Worm (Caenorhabditis elegans) whole organism, L1 larva: ENCODE data around the gene nspc-20.

ENCODE experiments used
- aly-2 ChIP-seq: fragments of 150-350 bp; optimal IDR thresholded peaks from 2 replicates; lab custom pipeline; 2014; ENCODE audit warnings: missing biosample characterization, missing genetic modification characterization
- ama-1 ChIP-seq: fragments of 150-350 bp; optimal IDR thresholded peaks from 2 replicates; lab custom pipeline; 2014
- blmp-1 ChIP-seq: fragments of 150-350 bp; optimal IDR thresholded peaks from 2 replicates; lab custom pipeline; 2014; ENCODE audit warnings: missing biosample characterization, missing genetic modification characterization
- ceh-63 ChIP-seq: fragments of 200-800 bp; sonication (Bioruptor generic); optimal IDR thresholded peaks from 2 replicates; lab custom pipeline; 2018; ENCODE audit warnings: mild to moderate bottlenecking, missing genetic modification characterization, missing compliant biosample characterization
- ceh-8 ChIP-seq: fragments of 200-800 bp; sonication (Bioruptor generic); optimal IDR thresholded peaks from 2 replicates; lab custom pipeline; 2018; ENCODE audit warnings: mild to moderate bottlenecking, missing genetic modification characterization, moderate library complexity, missing compliant biosample characterization
- ceh-82 ChIP-seq, 3 experiments: fragments of 150-350 bp in 1 of 3; sonication (generic microtip) in 2 of 3; optimal IDR thresholded peaks; 2 replicates each; lab custom pipeline; 2014 to 2017; ENCODE audit warnings: missing biosample characterization in 3 of 3, missing genetic modification characterization in 3 of 3
- ceh-88 ChIP-seq: fragments of 200-800 bp; sonication (Bioruptor generic); IDR thresholded peaks from 2 replicates; pipeline ENCODE4 v1.3.6; 2022; ENCODE audit warnings: missing genetic modification characterization, missing compliant biosample characterization
- ces-1 ChIP-seq: fragments of 150-350 bp; optimal IDR thresholded peaks from 2 replicates; lab custom pipeline; 2014; ENCODE audit warnings: missing biosample characterization, missing genetic modification reagents, missing genetic modification characterization
- dsc-1 ChIP-seq: sonication (generic microtip); optimal IDR thresholded peaks from 2 replicates; lab custom pipeline; 2016; ENCODE audit warnings: mild to moderate bottlenecking, missing genetic modification characterization, missing compliant biosample characterization
- efl-1 ChIP-seq, 4 experiments: fragments of 150-350 bp; optimal IDR thresholded peaks in 3 of 4; peaks in 1 of 4; 1 replicate in 1 of 4; 2 replicates in 3 of 4; lab custom pipeline; 2014; ENCODE audit warnings: missing biosample characterization in 2 of 4, missing genetic modification characterization in 2 of 4, missing genetic modification reagents in 2 of 4
- efl-3 ChIP-seq: fragments of 200-800 bp; sonication (Bioruptor generic); optimal IDR thresholded peaks from 2 replicates; lab custom pipeline; 2018; ENCODE audit warnings: mild to moderate bottlenecking, missing genetic modification characterization, missing compliant biosample characterization
- egl-13 ChIP-seq: sonication (generic microtip); optimal IDR thresholded peaks from 2 replicates; lab custom pipeline; 2016; ENCODE audit warnings: missing genotype, missing genetic modification reagents, missing genetic modification characterization, missing compliant biosample characterization
- egl-27 ChIP-seq, 2 experiments: fragments of 150-350 bp in 1 of 2; sonication (generic microtip); optimal IDR thresholded peaks; 3 replicates each; lab custom pipeline; 2017 to 2018; ENCODE audit warnings: missing biosample characterization in 2 of 2, missing genetic modification characterization in 2 of 2, missing genetic modification reagents in 2 of 2
- elt-2 ChIP-seq: sonication (generic microtip); optimal IDR thresholded peaks from 2 replicates; lab custom pipeline; 2016; ENCODE audit warnings: missing genetic modification characterization, mild to moderate bottlenecking, inconsistent platforms, missing compliant biosample characterization, missing genetic modification reagents
- fkh-10 ChIP-seq: sonication (generic microtip); optimal IDR thresholded peaks from 2 replicates; lab custom pipeline; 2017; ENCODE audit warnings: missing biosample characterization, missing genetic modification reagents, missing genetic modification characterization
- fkh-4 ChIP-seq: sonication (generic microtip); optimal IDR thresholded peaks from 2 replicates; lab custom pipeline; 2016; ENCODE audit warnings: missing compliant biosample characterization, missing genetic modification characterization, borderline replicate concordance
- grh-1 ChIP-seq: fragments of 200-800 bp; sonication (Bioruptor generic); IDR thresholded peaks from 2 replicates; pipeline ENCODE4 v1.3.6; 2022; ENCODE audit warnings: missing genetic modification reagents, missing genetic modification characterization, missing compliant biosample characterization
- hlh-17 ChIP-seq: fragments of 200-800 bp; sonication (Bioruptor generic); optimal IDR thresholded peaks from 2 replicates; lab custom pipeline; 2018; ENCODE audit warnings: missing genetic modification characterization, mild to moderate bottlenecking, missing compliant biosample characterization, moderate library complexity, borderline replicate concordance
- hlh-4 ChIP-seq: sonication (generic microtip); optimal IDR thresholded peaks from 2 replicates; lab custom pipeline; 2016; ENCODE audit warnings: mild to moderate bottlenecking, missing genetic modification characterization, missing compliant biosample characterization
- hpl-2 ChIP-seq: fragments of 150-350 bp; optimal IDR thresholded peaks from 2 replicates; lab custom pipeline; 2014; ENCODE audit warnings: missing biosample characterization, missing genetic modification reagents, missing genetic modification characterization
- isw-1 ChIP-seq: fragments of 200-800 bp; sonication (Bioruptor generic); IDR thresholded peaks from 2 replicates; pipeline ENCODE4 v1.3.6; 2022; ENCODE audit warnings: missing genetic modification characterization, missing compliant biosample characterization
- jun-1 ChIP-seq: fragments of 150-350 bp; optimal IDR thresholded peaks from 2 replicates; lab custom pipeline; 2014; ENCODE audit warnings: missing biosample characterization, missing genetic modification reagents, missing genetic modification characterization
- lin-13 ChIP-seq: fragments of 150-350 bp; optimal IDR thresholded peaks from 2 replicates; lab custom pipeline; 2014; ENCODE audit warnings: missing biosample characterization, missing genetic modification reagents, missing genetic modification characterization
- lin-14 ChIP-seq: fragments of 200-800 bp; sonication (Bioruptor generic); optimal IDR thresholded peaks from 2 replicates; lab custom pipeline; 2018; ENCODE audit warnings: mild to moderate bottlenecking, missing genetic modification characterization, moderate library complexity, missing compliant biosample characterization
- lin-15B ChIP-seq: fragments of 150-350 bp; sonication (generic microtip); optimal IDR thresholded peaks from 3 replicates; lab custom pipeline; 2014; ENCODE audit warnings: missing biosample characterization, missing genetic modification characterization
- lin-35 ChIP-seq, 2 experiments: fragments of 150-350 bp; optimal IDR thresholded peaks; 2 replicates each; lab custom pipeline; 2014; ENCODE audit warnings: missing biosample characterization in 2 of 2, missing genetic modification characterization in 2 of 2, missing genetic modification reagents in 2 of 2
- lsy-2 ChIP-seq, 2 experiments: fragments of 150-350 bp; optimal IDR thresholded peaks; 2 replicates each; lab custom pipeline; 2014; ENCODE audit warnings: missing biosample characterization in 2 of 2, missing genetic modification characterization in 2 of 2
- mep-1 ChIP-seq: fragments of 150-350 bp; optimal IDR thresholded peaks from 2 replicates; lab custom pipeline; 2014; ENCODE audit warnings: missing biosample characterization, missing genetic modification characterization
- nhr-11 ChIP-seq: fragments of 150-350 bp; optimal IDR thresholded peaks from 2 replicates; lab custom pipeline; 2014; ENCODE audit warnings: missing biosample characterization, missing genetic modification characterization
- nhr-12 ChIP-seq: sonication (generic microtip); optimal IDR thresholded peaks from 2 replicates; lab custom pipeline; 2017; ENCODE audit warnings: missing biosample characterization, missing genetic modification characterization
- nhr-19 ChIP-seq: fragments of 200-800 bp; sonication (Bioruptor generic); conservative IDR thresholded peaks from 2 replicates; pipeline ENCODE4 v1.3.6; 2022; ENCODE audit warnings: missing genetic modification characterization, missing compliant biosample characterization
- nhr-76 ChIP-seq: sonication (generic microtip); optimal IDR thresholded peaks from 2 replicates; lab custom pipeline; 2017; ENCODE audit warnings: missing biosample characterization, missing genetic modification characterization
- nhr-77 ChIP-seq: fragments of 150-350 bp; optimal IDR thresholded peaks from 2 replicates; lab custom pipeline; 2014; ENCODE audit warnings: missing biosample characterization, missing genetic modification characterization
- nhr-85 ChIP-seq: sonication (generic microtip); peaks from one replicate; lab custom pipeline; 2016; ENCODE audit warnings: missing genetic modification characterization, inconsistent platforms, missing compliant biosample characterization
- pax-3 ChIP-seq: fragments of 200-800 bp; sonication (Bioruptor generic); optimal IDR thresholded peaks from 2 replicates; lab custom pipeline; 2018; ENCODE audit warnings: mild to moderate bottlenecking, missing genetic modification characterization, moderate library complexity, missing compliant biosample characterization
- pqm-1 ChIP-seq: sonication (generic microtip); optimal IDR thresholded peaks from 3 replicates; lab custom pipeline; 2017; ENCODE audit warnings: missing biosample characterization, missing genetic modification characterization
- rnt-1 ChIP-seq: sonication (generic microtip); optimal IDR thresholded peaks from 2 replicates; lab custom pipeline; 2016; ENCODE audit warnings: mild to moderate bottlenecking, missing genetic modification characterization, moderate library complexity, missing compliant biosample characterization
- skn-1 ChIP-seq: fragments of 150-350 bp; optimal IDR thresholded peaks from 2 replicates; lab custom pipeline; 2014; ENCODE audit warnings: missing biosample characterization, missing genetic modification characterization
- snu-23 ChIP-seq: sonication (generic microtip); optimal IDR thresholded peaks from 2 replicates; lab custom pipeline; 2016; ENCODE audit warnings: missing genetic modification characterization, missing compliant biosample characterization
- swsn-7 ChIP-seq: sonication (generic microtip); optimal IDR thresholded peaks from 2 replicates; lab custom pipeline; 2016; ENCODE audit warnings: missing genetic modification characterization, missing compliant biosample characterization
- tbx-2 ChIP-seq: sonication (generic microtip); optimal IDR thresholded peaks from 2 replicates; lab custom pipeline; 2016; ENCODE audit warnings: missing genetic modification characterization, missing compliant biosample characterization
- unc-130 ChIP-seq: fragments of 150-350 bp; optimal IDR thresholded peaks from 2 replicates; lab custom pipeline; 2017; ENCODE audit warnings: missing biosample characterization, missing genetic modification characterization, inconsistent platforms
- unc-30 ChIP-seq: sonication (generic microtip); optimal IDR thresholded peaks from 2 replicates; lab custom pipeline; 2017; ENCODE audit warnings: missing biosample characterization, missing genetic modification characterization
- unc-62 ChIP-seq: fragments of 150-350 bp; optimal IDR thresholded peaks from 2 replicates; lab custom pipeline; 2014; ENCODE audit warnings: missing biosample characterization, missing genetic modification reagents, missing genetic modification characterization
- unc-86 ChIP-seq: sonication (generic microtip); optimal IDR thresholded peaks from 2 replicates; lab custom pipeline; 2016; ENCODE audit warnings: missing genetic modification characterization, missing compliant biosample characterization
- unc-98 ChIP-seq: fragments of 200-800 bp; sonication (Bioruptor generic); IDR thresholded peaks from 2 replicates; pipeline ENCODE4 v1.3.6; 2022; ENCODE audit warnings: missing genetic modification characterization, missing compliant biosample characterization
- xbp-1 ChIP-seq: sonication (generic microtip); optimal IDR thresholded peaks from 2 replicates; lab custom pipeline; 2016; ENCODE audit warnings: missing genetic modification characterization, missing compliant biosample characterization
- zag-1 ChIP-seq: fragments of 150-350 bp; optimal IDR thresholded peaks from 2 replicates; lab custom pipeline; 2014; ENCODE audit warnings: missing biosample characterization, missing genetic modification characterization
- zip-4 ChIP-seq: fragments of 200-800 bp; sonication (Bioruptor generic); optimal IDR thresholded peaks from 2 replicates; lab custom pipeline; 2018; ENCODE audit warnings: mild to moderate bottlenecking, missing genetic modification characterization, moderate library complexity, missing compliant biosample characterization
- ztf-11 ChIP-seq, 2 experiments: sonication (generic microtip); optimal IDR thresholded peaks; 2 replicates each; lab custom pipeline; 2016 to 2017; ENCODE audit warnings: missing genetic modification characterization in 2 of 2, missing biosample characterization in 1 of 2, missing compliant biosample characterization in 1 of 2

Gene nspc-20

DNA sequence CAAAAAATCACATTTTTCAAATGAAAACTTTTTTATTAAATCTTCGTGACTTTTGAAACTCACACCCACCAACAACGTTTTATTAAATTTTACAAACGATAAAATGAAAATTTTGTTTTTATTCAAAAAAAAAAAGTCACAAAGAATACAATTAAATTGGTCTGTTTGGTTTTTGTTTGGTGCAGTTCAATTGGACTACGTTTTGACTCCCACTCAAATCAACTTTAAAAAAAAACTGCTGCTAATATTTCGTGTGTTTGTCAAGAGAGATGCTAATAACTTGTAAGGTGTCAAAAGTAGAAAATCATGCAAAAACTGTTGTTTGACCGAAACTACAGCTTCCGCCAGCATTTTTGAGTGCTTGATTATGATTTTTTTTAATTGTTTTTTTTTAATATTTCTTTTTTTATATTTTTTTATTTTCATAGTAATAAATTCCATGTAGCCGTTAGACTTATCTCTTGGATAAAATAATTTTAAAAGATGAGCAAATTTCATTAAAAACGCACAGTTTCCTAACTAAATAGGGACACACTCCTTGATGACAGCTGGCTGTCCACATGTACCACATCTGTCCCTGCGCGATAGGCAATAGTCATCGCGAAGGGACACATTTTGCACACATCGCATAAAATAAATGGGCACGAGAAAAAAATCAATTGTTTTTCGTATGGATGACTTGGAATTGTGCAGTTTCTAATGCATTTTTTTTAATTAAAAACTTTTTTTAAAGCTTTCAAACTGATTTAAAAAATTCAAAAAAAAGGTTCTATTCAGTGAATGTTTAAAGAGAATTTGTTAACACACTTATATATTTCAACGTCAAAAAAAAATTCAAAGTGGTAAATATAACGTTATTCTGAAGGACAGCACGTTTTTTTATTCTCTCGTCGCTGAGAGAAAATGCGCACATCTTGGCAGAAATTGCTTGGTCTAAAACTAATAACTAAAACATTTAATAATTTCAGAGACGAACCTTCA is 4.4 kb downstream of the nspc-20 start (continued):
- TF ChIP-seq lin-14 (GFP tag; lab: Kevin White, UChicago) (peak; percentile 99), fkh-10 (GFP tag; lab: Kevin White, UChicago) (peak; percentile 100), ces-1 (GFP tag; lab: Kevin White, UChicago) (peak; percentile 95), elt-2 (tag; lab: Kevin White, UChicago) (peak; percentile 89), swsn-7 (tag; lab: Kevin White, UChicago) (peak; percentile 99), skn-1 (peak; percentile 99), nhr-11 (tag; lab: Kevin White, UChicago) (peak; percentile 98), fkh-4 (tag; lab: Kevin White, UChicago) (peak; percentile 95), ceh-82 (tag; optimal IDR thresholded peaks at IDR 0.05; lab: Kevin White, UChicago) (peak; percentile 99 to 100 (median 100)), dsc-1 (tag; lab: Kevin White, UChicago) (peak; percentile 100), xbp-1 (peak; percentile 96), zip-4 (peak; percentile 97), egl-13 (peak; percentile 99), egl-27 (tag; optimal IDR thresholded peaks at IDR 0.05; lab: Kevin White, UChicago) (peak; percentile 89 to 98), hlh-17 (GFP tag; lab: Kevin White, UChicago) (no peak), lin-13 (peak; percentile 94), nhr-76 (tag; lab: Kevin White, UChicago) (peak; percentile 90), unc-130 (tag; lab: Kevin White, UChicago) (peak; percentile 92), ceh-88 (GFP tag; lab: Robert Waterston, UW) (peak; percentile 97), ceh-8 (GFP tag; lab: Kevin White, UChicago) (peak; percentile 100), ceh-63 (GFP tag; lab: Kevin White, UChicago) (peak; percentile 99), hpl-2 (peak; percentile 97), unc-86 (tag; lab: Kevin White, UChicago) (peak; percentile 97), aly-2 (tag; lab: Kevin White, UChicago) (peak; percentile 95), snu-23 (GFP tag; lab: Kevin White, UChicago) (peak; percentile 100), blmp-1 (tag; lab: Kevin White, UChicago) (peak; percentile 60), grh-1 (GFP tag; lab: Robert Waterston, UW) (peak; percentile 97), nhr-19 (GFP tag; lab: Robert Waterston, UW) (peak; percentile 98), unc-98 (GFP tag; lab: Robert Waterston, UW) (peak; percentile 93), ama-1 (lab: Kevin White, UChicago) (no peak), nhr-12 (peak; percentile 83), zag-1 (tag; lab: Kevin White, UChicago) (peak; percentile 98), lin-15B (tag; lab: Kevin White, UChicago) (peak; percentile 34), isw-1 (GFP tag; lab: Robert Waterston, UW) (peak; percentile 92), pax-3 (peak; percentile 94), efl-3 (GFP tag; lab: Kevin White, UChicago) (peak; percentile 96), rnt-1 (tag; lab: Kevin White, UChicago) (peak; percentile 99), lin-35 (GFP tag; optimal IDR thresholded peaks at IDR 0.05; lab: Kevin White, UChicago) (peak; percentile 79 to 93), ztf-11 (tag; optimal IDR thresholded peaks at IDR 0.05; lab: Kevin White, UChicago) (peak; percentile 86 to 98), nhr-77 (tag; lab: Kevin White, UChicago) (peak; percentile 99), lsy-2 (tag; optimal IDR thresholded peaks at IDR 0.05; lab: Kevin White, UChicago) (peak; percentile 95 to 96), nhr-85 (tag; lab: Kevin White, UChicago) (peak; percentile 99), efl-1 (optimal IDR thresholded peaks at IDR 0.05; lab: Kevin White, UChicago) (peak; percentile 86 to 90), efl-1 (GFP tag; optimal IDR thresholded peaks at IDR 0.05 in 1 of 2; lab: Kevin White, UChicago) (peak; percentile 56 to 96), tbx-2 (tag; lab: Kevin White, UChicago) (peak; percentile 99), pqm-1 (tag; lab: Kevin White, UChicago) (peak; percentile 98), unc-62 (GFP tag; lab: Kevin White, UChicago) (peak; percentile 77), jun-1 (tag; lab: Kevin White, UChicago) (peak; percentile 100), hlh-4 (tag; lab: Kevin White, UChicago) (peak; percentile 23), unc-30 (tag; lab: Kevin White, UChicago) (peak; percentile 90), mep-1 (tag; lab: Kevin White, UChicago) (peak; percentile 100)
